Worm (Caenorhabditis elegans): ENCODE results near the gene T26E4.10.
"Not testable (repeated sequence)": the region's sequence is repeated elsewhere in the genome, so short reads cannot be mapped to it uniquely, and the experiment has no call there.

The T26E4.10 gene

ce11 chrV:15767385-15767784 is 30.6 kb downstream of the T26E4.10 start:
- peak; percentile 75 for TF ChIP-seq hmg-20 (GFP tag; IDR thresholded peaks at IDR 0.05)
- TF ChIP-seq dox-1 (GFP tag; IDR thresholded peaks at IDR 0.05): peak; percentile 83
- TF ChIP-seq rcor-1 (GFP tag; IDR thresholded peaks at IDR 0.05): peak; percentile 80
- TF ChIP-seq egl-18 (GFP tag; IDR thresholded peaks at IDR 0.05): 0 out of 2 replicates have a peak, but pooled peaks have one; percentile 29
- TF ChIP-seq Y95B8A.8 (GFP tag; IDR thresholded peaks at IDR 0.05): peak; percentile 69; the same call in 1 of the 2 replicates
- TF ChIP-seq ztf-18 (tag; optimal IDR thresholded peaks at IDR 0.05): peak; percentile 80
- peak; percentile 41; the same call in 1 of the 2 replicates for TF ChIP-seq egrh-3 (GFP tag; IDR thresholded peaks at IDR 0.05)
- TF ChIP-seq aptf-3 (GFP tag; IDR thresholded peaks at IDR 0.05): peak; percentile 95; the same call in 1 of the 2 replicates
- TF ChIP-seq F37B4.10 (GFP tag; IDR thresholded peaks at IDR 0.05): peak; percentile 89; the same call in 1 of the 2 replicates
- TF ChIP-seq bed-2 (GFP tag; IDR thresholded peaks at IDR 0.05): peak; percentile 85
- TF ChIP-seq die-1 (tag; optimal IDR thresholded peaks at IDR 0.05): peak; percentile 28
- peak; percentile 85 for TF ChIP-seq ekl-4 (GFP tag; IDR thresholded peaks at IDR 0.05)
- peak; percentile 89 for TF ChIP-seq attf-6 (GFP tag; IDR thresholded peaks at IDR 0.05)
- TF ChIP-seq hsf-1 (GFP tag; IDR thresholded peaks at IDR 0.05): peak; percentile 69
- TF ChIP-seq F39B2.1 (GFP tag; IDR thresholded peaks at IDR 0.05): peak; percentile 74
- 0 out of 2 replicates have a peak, but pooled peaks have one; percentile 40 for TF ChIP-seq ceh-40 (GFP tag; IDR thresholded peaks at IDR 0.05)
- TF ChIP-seq lin-26 (GFP tag; IDR thresholded peaks at IDR 0.05): peak; percentile 99
- TF ChIP-seq lir-1 (GFP tag; conservative IDR thresholded peaks at IDR 0.05): 0 out of 2 replicates have a peak, but pooled peaks have one; percentile 37
- 0 out of 2 replicates have a peak, but pooled peaks have one; percentile 30 for TF ChIP-seq B0336.3 (GFP tag; IDR thresholded peaks at IDR 0.05)
- TF ChIP-seq nhr-90 (tag; optimal IDR thresholded peaks at IDR 0.05): peak; percentile 19
- peak; percentile 86; the same call in 1 of the 2 replicates for TF ChIP-seq nhr-120 (GFP tag; IDR thresholded peaks at IDR 0.05)
- peak; percentile 91 for TF ChIP-seq ceh-58 (GFP tag; IDR thresholded peaks at IDR 0.05)
- TF ChIP-seq bed-1 (GFP tag; IDR thresholded peaks at IDR 0.05): peak; percentile 84; the same call in 1 of the 2 replicates
- peak; percentile 27; the same call in 1 of the 2 replicates for TF ChIP-seq F33H1.4 (GFP tag; IDR thresholded peaks at IDR 0.05)
- peak; percentile 81 for TF ChIP-seq madf-3 (GFP tag; IDR thresholded peaks at IDR 0.05)
- TF ChIP-seq Y56A3A.18 (GFP tag; IDR thresholded peaks at IDR 0.05): peak; percentile 66
- TF ChIP-seq rpc-1 (optimal IDR thresholded peaks at IDR 0.05); cebp-1 (tag; optimal IDR thresholded peaks at IDR 0.05): not testable (repeated sequence)
- peak; percentile 61 for TF ChIP-seq rpc-1 (tag; optimal IDR thresholded peaks at IDR 0.05)
- TF ChIP-seq pbrm-1 (GFP tag; IDR thresholded peaks at IDR 0.05): peak; percentile 76
- 0 out of 2 replicates have a peak, but pooled peaks have one; percentile 60 for TF ChIP-seq sea-2 (GFP tag; IDR thresholded peaks at IDR 0.05)
- TF ChIP-seq ztf-28 (GFP tag; IDR thresholded peaks at IDR 0.05): peak; percentile 77; the same call in 1 of the 2 replicates
- peak; percentile 53 for TF ChIP-seq B0019.2 (GFP tag; conservative IDR thresholded peaks at IDR 0.05)
- TF ChIP-seq Y53G8AR.9 (GFP tag; conservative IDR thresholded peaks at IDR 0.05): peak; percentile 84
- TF ChIP-seq lin-54 (GFP tag; optimal IDR thresholded peaks at IDR 0.05): peak; percentile 52
- TF ChIP-seq C17E4.6 (GFP tag; IDR thresholded peaks at IDR 0.05): peak; percentile 84
- TF ChIP-seq ceh-100 (GFP tag; IDR thresholded peaks at IDR 0.05): peak; percentile 74
- TF ChIP-seq Y53F4B.3 (GFP tag; IDR thresholded peaks at IDR 0.05): peak; percentile 76
- TF ChIP-seq B0261.1 (tag; optimal IDR thresholded peaks at IDR 0.05): peak; percentile 60
- peak; percentile 17 for TF ChIP-seq hrde-1 (tag; optimal IDR thresholded peaks at IDR 0.05; ENCODE audit: borderline replicate concordance)
- TF ChIP-seq madf-8 (GFP tag; conservative IDR thresholded peaks at IDR 0.05): peak; percentile 39
- TF ChIP-seq madf-6 (GFP tag; IDR thresholded peaks at IDR 0.05): peak; percentile 79
- TF ChIP-seq cebp-1 (GFP tag; IDR thresholded peaks at IDR 0.05): peak; percentile 59
- TF ChIP-seq hmg-1.2 (GFP tag; IDR thresholded peaks at IDR 0.05): peak; percentile 65
- TF ChIP-seq mes-4 (tag; optimal IDR thresholded peaks at IDR 0.05): peak; percentile 22
- peak; percentile 89 for TF ChIP-seq D2030.7 (GFP tag; IDR thresholded peaks at IDR 0.05)
- TF ChIP-seq attf-3 (GFP tag; conservative IDR thresholded peaks at IDR 0.05): 0 out of 2 replicates have a peak, but pooled peaks have one; percentile 35
- TF ChIP-seq egl-44 (GFP tag; IDR thresholded peaks at IDR 0.05): peak; percentile 95
- peak; percentile 94; the same call in 1 of the 2 replicates for TF ChIP-seq cebp-2 (GFP tag; IDR thresholded peaks at IDR 0.05)
